Fruit fly (Drosophila melanogaster): ENCODE measurements around the gene GlcAT-S.

The GlcAT-S gene

DNA sequence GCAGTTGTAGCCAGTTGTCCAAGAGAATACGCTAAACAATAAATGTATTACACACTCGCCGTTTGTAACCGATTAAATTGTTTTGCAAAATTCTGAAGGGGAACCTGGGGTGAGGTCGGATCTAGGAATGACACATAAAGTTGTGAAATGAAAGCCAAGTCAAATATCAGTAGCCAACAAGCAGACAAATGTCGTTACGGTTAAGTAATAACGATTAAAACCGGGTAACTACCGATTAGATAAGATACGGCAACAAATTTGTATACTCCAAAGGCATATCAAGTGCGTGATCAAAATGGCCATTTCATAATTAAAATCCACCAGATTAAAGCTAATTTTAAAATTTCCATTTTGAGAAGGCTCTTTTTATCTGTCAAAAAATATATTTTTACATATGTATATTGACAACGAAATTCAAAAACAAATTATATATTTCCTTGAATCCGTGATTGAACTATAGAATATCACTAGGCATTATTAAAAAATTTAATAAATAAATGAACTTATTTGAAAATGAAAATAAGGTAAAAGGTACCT, at the start of gene GlcAT-S:
TSS of gene GlcAT-S (plus strand) at position 487 of the 537 bp plus-strand sequence.
- TF ChIP-seq Vsx2 (GFP tag; optimal IDR thresholded peaks at IDR 0.05; ENCODE audit: partially characterized antibody) = no peak
- TF ChIP-seq Rel (GFP tag; optimal IDR thresholded peaks at IDR 0.05) = no peak
- TF ChIP-seq Rel (tag; optimal IDR thresholded peaks at IDR 0.05) = peak; percentile 63
- TF ChIP-seq OdsH (GFP tag; optimal IDR thresholded peaks at IDR 0.05) = no peak
- no peak for TF ChIP-seq tai (GFP tag; optimal IDR thresholded peaks at IDR 0.05)
- no peak for TF ChIP-seq dl (GFP tag; optimal IDR thresholded peaks at IDR 0.05; ENCODE audit: insufficient read depth in 1 of 2, partially characterized antibody in 2 of 2)
- TF ChIP-seq brk (GFP tag; optimal IDR thresholded peaks at IDR 0.05) = no peak

dm6 chr2L:9566656-9567055, 49.6 kb upstream of the GlcAT-S start, which contains the start of gene jp:
TSS of gene jp (minus strand) at chr2L:9566750.
- TF ChIP-seq Hr83 (GFP tag; optimal IDR thresholded peaks at IDR 0.05; ENCODE audit: poor library complexity, severe bottlenecking) (no peak), Abd-B (GFP tag; optimal IDR thresholded peaks at IDR 0.05) (no peak), OdsH (GFP tag; optimal IDR thresholded peaks at IDR 0.05) (no peak), sage (GFP tag; optimal IDR thresholded peaks at IDR 0.05) (no peak), sv (GFP tag; optimal IDR thresholded peaks at IDR 0.05) (no peak)

- TF ChIP-seq rgr (GFP tag; optimal IDR thresholded peaks at IDR 0.05) (peak; percentile 97), tai (GFP tag; optimal IDR thresholded peaks at IDR 0.05) (peak; percentile 14), CrebA (GFP tag; optimal IDR thresholded peaks at IDR 0.05; ENCODE audit: borderline replicate concordance) (peak; percentile 81), OdsH (GFP tag; optimal IDR thresholded peaks at IDR 0.05) (peak; percentile 90), lola (GFP tag; optimal IDR thresholded peaks at IDR 0.05) (no peak), brk (GFP tag; optimal IDR thresholded peaks at IDR 0.05) (peak; percentile 89), jim (GFP tag; optimal IDR thresholded peaks at IDR 0.05) (no peak), sv (GFP tag; optimal IDR thresholded peaks at IDR 0.05) (peak; percentile 90), br (GFP tag; optimal IDR thresholded peaks at IDR 0.05) (peak; percentile 89), foxo (GFP tag; optimal IDR thresholded peaks at IDR 0.05) (peak in 1 of 2 experiments; percentile 83), dsf (GFP tag; optimal IDR thresholded peaks at IDR 0.05; ENCODE audit: borderline replicate concordance) (peak; percentile 26), sage (GFP tag; optimal IDR thresholded peaks at IDR 0.05) (peak; percentile 90), Myc (optimal IDR thresholded peaks at IDR 0.05) (peak; percentile 12), woc (GFP tag; optimal IDR thresholded peaks at IDR 0.05) (peak; percentile 46), Dif (GFP tag; optimal IDR thresholded peaks at IDR 0.05; ENCODE audit: partially characterized antibody) (no peak), psq (GFP tag; optimal IDR thresholded peaks at IDR 0.05) (peak; percentile 75), N (GFP tag; optimal IDR thresholded peaks at IDR 0.05) (no peak), Abd-B (GFP tag; optimal IDR thresholded peaks at IDR 0.05) (no peak), Dfd (GFP tag; optimal IDR thresholded peaks at IDR 0.05) (no peak), Hnf4 (GFP tag; optimal IDR thresholded peaks at IDR 0.05) (peak; percentile 73), fru (GFP tag; optimal IDR thresholded peaks at IDR 0.05) (peak; percentile 81), Hr78 (GFP tag; optimal IDR thresholded peaks at IDR 0.05) (no peak), HLH106 (tag; optimal IDR thresholded peaks at IDR 0.05) (peak; percentile 80), dmrt93B (GFP tag; optimal IDR thresholded peaks at IDR 0.05) (peak; percentile 91), CG9705 (GFP tag; optimal IDR thresholded peaks at IDR 0.05) (peak; percentile 92), Vsx2 (GFP tag; optimal IDR thresholded peaks at IDR 0.05; ENCODE audit: partially characterized antibody) (no peak), dl (GFP tag; optimal IDR thresholded peaks at IDR 0.05; ENCODE audit: insufficient read depth in 1 of 2, partially characterized antibody in 2 of 2) (peak in 1 of 2 experiments; percentile 16), h (GFP tag; optimal IDR thresholded peaks at IDR 0.05) (peak; percentile 92), Jra (GFP tag; optimal IDR thresholded peaks at IDR 0.05) (peak; percentile 30), Sp1 (GFP tag; optimal IDR thresholded peaks at IDR 0.05) (peak; percentile 92), Mio (GFP tag; optimal IDR thresholded peaks at IDR 0.05) (peak; percentile 75), Hr83 (GFP tag; optimal IDR thresholded peaks at IDR 0.05; ENCODE audit: poor library complexity, severe bottlenecking) (peak; percentile 88), pan (optimal IDR thresholded peaks at IDR 0.05) (no peak), GATAd (GFP tag; optimal IDR thresholded peaks at IDR 0.05) (no peak), Rel (GFP tag; optimal IDR thresholded peaks at IDR 0.05) (peak; percentile 87), Rel (tag; optimal IDR thresholded peaks at IDR 0.05) (peak; percentile 67), ey (GFP tag; optimal IDR thresholded peaks at IDR 0.05) (peak; percentile 44), usp (GFP tag; optimal IDR thresholded peaks at IDR 0.05) (no peak), CG32264 (GFP tag; optimal IDR thresholded peaks at IDR 0.05) (peak; percentile 78)
Measured at dm6 chr2L:9567398-9567856, 48.8 kb upstream of the GlcAT-S start.
